Worm (Caenorhabditis elegans): ENCODE measurements around the gene snb-5.

Gene snb-5

DNA sequence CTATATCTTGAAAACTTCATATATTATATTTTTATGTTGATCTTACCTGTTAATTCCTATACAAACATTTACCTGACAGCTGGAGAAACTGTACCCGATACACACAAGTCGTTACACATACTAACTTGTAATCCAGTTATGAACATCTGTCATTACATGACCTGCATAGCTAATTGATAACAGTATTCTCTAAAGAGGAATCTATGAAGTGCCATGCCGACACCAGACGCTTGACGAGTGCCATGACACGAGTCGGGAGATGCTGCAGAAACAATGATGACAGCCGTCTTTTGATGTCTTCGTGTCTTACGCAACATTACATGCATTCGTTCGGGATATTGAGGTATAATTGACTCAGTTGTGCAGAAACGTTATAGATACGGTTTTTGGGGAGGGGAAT lies 17.2 kb downstream of the snb-5 start:
- TF ChIP-seq hmg-1.2 (GFP tag; IDR thresholded peaks at IDR 0.05): no peak
- TF ChIP-seq die-1 (tag; optimal IDR thresholded peaks at IDR 0.05): no peak
- no peak for TF ChIP-seq lir-1 (GFP tag; conservative IDR thresholded peaks at IDR 0.05)
- TF ChIP-seq C06A6.2 (GFP tag; conservative IDR thresholded peaks at IDR 0.05): no peak
- no peak for TF ChIP-seq Y53G8AR.9 (GFP tag; conservative IDR thresholded peaks at IDR 0.05)
- TF ChIP-seq B0336.3 (GFP tag; IDR thresholded peaks at IDR 0.05): no peak

DNA sequence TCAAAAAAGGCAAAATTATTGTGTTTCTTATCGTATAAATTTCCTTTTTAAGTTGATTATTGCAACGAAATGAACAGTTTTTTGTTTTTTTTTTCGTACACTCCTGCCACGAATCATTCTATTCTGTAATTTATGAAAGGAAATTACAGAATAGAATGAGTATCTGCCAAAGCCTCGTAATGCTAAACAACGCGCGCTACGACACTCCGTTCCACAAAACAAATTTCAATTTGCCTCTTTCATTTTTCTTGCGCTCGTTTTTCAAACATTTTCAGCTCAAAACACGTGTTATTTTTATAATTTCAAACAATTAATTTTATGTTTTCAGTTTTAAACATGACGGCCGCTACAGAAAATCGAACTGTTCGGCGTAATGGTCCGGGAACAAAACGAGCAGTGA lies 21.9 kb downstream of the snb-5 start, which contains the start of gene mob-4:
Gene mob-4, plus strand, starts transcription at position 329 of the 400 bp plus-strand sequence.
- TF ChIP-seq ztf-28 (GFP tag; IDR thresholded peaks at IDR 0.05) (no peak), ekl-4 (GFP tag; IDR thresholded peaks at IDR 0.05) (no peak), attf-3 (GFP tag; conservative IDR thresholded peaks at IDR 0.05) (peak; percentile 88), F55B11.4 (tag; optimal IDR thresholded peaks at IDR 0.05; ENCODE audit: borderline replicate concordance, insufficient read depth) (no peak)

DNA sequence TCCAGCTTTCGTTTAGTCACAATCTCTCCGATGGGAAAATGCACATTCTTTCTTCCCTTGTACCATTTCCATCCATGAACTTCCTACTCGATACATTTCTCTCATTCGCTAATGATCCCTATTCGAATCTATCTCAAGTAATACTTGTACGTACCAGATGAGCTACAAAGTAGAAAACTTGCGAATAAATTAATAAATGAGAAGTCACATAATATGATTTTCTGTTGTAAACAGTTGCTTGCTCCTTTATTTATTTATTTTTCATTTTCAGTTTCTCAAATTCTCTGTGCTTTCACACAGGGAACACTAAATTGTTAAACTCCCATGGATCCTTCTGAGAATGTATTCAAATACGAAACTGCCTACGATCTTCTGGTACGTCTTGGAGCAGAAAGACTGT lies 23.3 kb downstream of the snb-5 start, which contains the start of gene rfs-1:
Gene rfs-1, plus strand, starts transcription at position 301 of the 400 bp plus-strand sequence.
- 0 out of 2 replicates have a peak, but pooled peaks have one; percentile 40 for TF ChIP-seq madf-3 (GFP tag; IDR thresholded peaks at IDR 0.05)
- no peak for TF ChIP-seq egl-44 (GFP tag; IDR thresholded peaks at IDR 0.05)
- no peak for TF ChIP-seq rpc-1 (optimal IDR thresholded peaks at IDR 0.05)
- TF ChIP-seq rpc-1 (tag; optimal IDR thresholded peaks at IDR 0.05): no peak
- TF ChIP-seq lsy-27 (tag; optimal IDR thresholded peaks at IDR 0.05; ENCODE audit: borderline replicate concordance, insufficient read depth): no peak
- no peak for TF ChIP-seq F22D6.2 (tag; optimal IDR thresholded peaks at IDR 0.05)
- peak; percentile 55; the same call in 1 of the 2 replicates for TF ChIP-seq B0336.3 (GFP tag; IDR thresholded peaks at IDR 0.05)
- no peak for TF ChIP-seq T26A5.8 (tag; optimal IDR thresholded peaks at IDR 0.05)

DNA sequence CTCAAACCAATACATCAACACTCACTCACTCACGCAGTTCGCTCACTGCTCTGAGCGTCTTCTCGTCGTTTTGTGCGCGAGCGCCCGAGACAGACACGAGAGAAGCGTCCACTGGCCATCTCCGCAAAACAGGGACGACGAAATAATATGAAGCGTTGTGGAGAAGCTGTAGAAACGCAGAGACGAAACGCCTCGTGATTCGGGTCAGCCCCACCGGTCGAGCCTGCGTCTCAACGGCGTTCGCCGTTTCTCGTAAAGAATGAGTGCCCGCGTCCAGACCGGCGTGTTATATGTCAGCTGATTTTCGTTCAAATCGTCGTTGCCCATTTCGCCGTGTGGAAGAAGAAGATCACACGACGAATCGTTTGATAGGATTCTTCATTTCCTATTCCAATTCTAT lies 24.7 kb downstream of the snb-5 start, which contains the start of gene fbxl-1:
Gene fbxl-1, plus strand, starts transcription at position 320 of the 400 bp plus-strand sequence.
- TF ChIP-seq T07F8.4 (tag; optimal IDR thresholded peaks at IDR 0.05) (no peak), rpc-1 (optimal IDR thresholded peaks at IDR 0.05) (no peak), rpc-1 (tag; optimal IDR thresholded peaks at IDR 0.05) (no peak), ztf-18 (tag; optimal IDR thresholded peaks at IDR 0.05) (peak; percentile 45), ceh-91 (GFP tag; IDR thresholded peaks at IDR 0.05) (0 out of 2 replicates have a peak, but pooled peaks have one; percentile 30), lin-54 (GFP tag; optimal IDR thresholded peaks at IDR 0.05) (peak; percentile 55), attf-3 (GFP tag; conservative IDR thresholded peaks at IDR 0.05) (peak; percentile 76), tbp1 (GFP tag; optimal IDR thresholded peaks at IDR 0.05) (peak; percentile 53), lin-40 (tag; optimal IDR thresholded peaks at IDR 0.05) (peak; percentile 63), hmg-1.2 (GFP tag; IDR thresholded peaks at IDR 0.05) (peak; percentile 79; the same call in 1 of the 2 replicates), snpc-4 (GFP tag; optimal IDR thresholded peaks at IDR 0.05) (no peak), snpc-4 (tag; optimal IDR thresholded peaks at IDR 0.05) (peak; percentile 19 to 56 (median 26)), ztf-22 (GFP tag; optimal IDR thresholded peaks at IDR 0.05) (peak; percentile 35), madf-6 (GFP tag; IDR thresholded peaks at IDR 0.05) (peak; percentile 27; the same call in 1 of the 2 replicates), egrh-3 (GFP tag; IDR thresholded peaks at IDR 0.05) (peak; percentile 35; the same call in 1 of the 2 replicates), rcor-1 (GFP tag; IDR thresholded peaks at IDR 0.05) (peak; percentile 42; the same call in 1 of the 2 replicates), F33H1.4 (GFP tag; IDR thresholded peaks at IDR 0.05) (peak; percentile 16; the same call in 1 of the 2 replicates), gei-17 (GFP tag; optimal IDR thresholded peaks at IDR 0.05) (peak; percentile 37), nfyb-1 (GFP tag; IDR thresholded peaks at IDR 0.05) (peak; percentile 79; the same call in 1 of the 2 replicates), pbrm-1 (GFP tag; IDR thresholded peaks at IDR 0.05) (peak; percentile 68; the same call in 1 of the 2 replicates), athp-1 (tag; optimal IDR thresholded peaks at IDR 0.05) (peak; percentile 65), somi-1 (GFP tag; optimal IDR thresholded peaks at IDR 0.05) (peak; percentile 63), tbx-9 (tag; optimal IDR thresholded peaks at IDR 0.05; ENCODE audit: borderline replicate concordance) (no peak), F22D6.2 (tag; optimal IDR thresholded peaks at IDR 0.05) (peak; percentile 29), ztf-3 (GFP tag; optimal IDR thresholded peaks at IDR 0.05) (no peak), F55B11.4 (tag; optimal IDR thresholded peaks at IDR 0.05; ENCODE audit: borderline replicate concordance, insufficient read depth) (no peak), madf-10 (tag; optimal IDR thresholded peaks at IDR 0.05) (peak; percentile 90), Y95B8A.8 (GFP tag; IDR thresholded peaks at IDR 0.05) (no peak), mcd-1 (GFP tag; IDR thresholded peaks at IDR 0.05) (peak; percentile 72), akir-1 (GFP tag; optimal IDR thresholded peaks at IDR 0.05) (no peak), tlf-1 (GFP tag; optimal IDR thresholded peaks at IDR 0.05) (peak; percentile 25), K12H6.12 (tag; optimal IDR thresholded peaks at IDR 0.05) (peak; percentile 86)
